Worm (Caenorhabditis elegans): Measurements from ENCODE around the gene hlh-6.

The hlh-6 gene

DNA sequence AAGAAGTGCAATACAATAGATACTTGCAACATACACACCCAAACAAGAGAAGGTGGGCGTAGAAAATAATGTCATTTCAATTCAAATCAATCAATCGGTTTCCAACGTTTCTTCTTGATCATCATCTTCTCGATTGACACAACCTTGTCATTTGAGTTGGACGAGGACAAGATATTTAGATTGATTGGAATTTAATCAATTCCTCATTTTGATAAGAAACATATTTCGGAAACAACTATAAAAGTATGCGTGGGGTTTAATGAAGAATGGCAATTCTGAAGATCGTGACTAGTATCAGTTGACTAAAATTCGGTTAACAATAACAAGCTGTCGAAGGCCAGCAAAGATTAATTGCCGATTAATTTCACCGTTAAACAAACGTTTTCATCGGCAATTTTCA lies 6.0 kb upstream of the hlh-6 start:
- TF ChIP-seq dmd-4 (tag; optimal IDR thresholded peaks at IDR 0.05) (no peak), blmp-1 (tag; optimal IDR thresholded peaks at IDR 0.05; ENCODE audit: insufficient read depth) (peak; percentile 4), nhr-21 (tag; optimal IDR thresholded peaks at IDR 0.05) (no peak), nhr-77 (tag; optimal IDR thresholded peaks at IDR 0.05) (no peak), nhr-12 (tag; optimal IDR thresholded peaks at IDR 0.05) (no peak), nhr-10 (tag; optimal IDR thresholded peaks at IDR 0.05) (no peak), F13H6.1 (tag; optimal IDR thresholded peaks at IDR 0.05) (no peak), nhr-11 (tag; optimal IDR thresholded peaks at IDR 0.05) (no peak), snpc-4 (tag; optimal IDR thresholded peaks at IDR 0.05) (no peak), sma-9 (GFP tag; optimal IDR thresholded peaks at IDR 0.05) (peak; percentile 15), sma-9 (tag; optimal IDR thresholded peaks at IDR 0.05) (no peak), mdl-1 (tag; optimal IDR thresholded peaks at IDR 0.05) (no peak), sma-3 (GFP tag; optimal IDR thresholded peaks at IDR 0.05) (peak; percentile 1), ceh-82 (tag; optimal IDR thresholded peaks at IDR 0.05) (no peak), Y55F3AM.14 (GFP tag; optimal IDR thresholded peaks at IDR 0.05) (no peak), ztf-4 (tag; optimal IDR thresholded peaks at IDR 0.05) (no peak), nhr-6 (tag; optimal IDR thresholded peaks at IDR 0.05) (peak; percentile 29), lsy-2 (tag; optimal IDR thresholded peaks at IDR 0.05) (no peak), ztf-11 (tag; optimal IDR thresholded peaks at IDR 0.05) (no peak), nhr-25 (tag; optimal IDR thresholded peaks at IDR 0.05) (peak; percentile 59), ztf-1 (GFP tag; conservative IDR thresholded peaks at IDR 0.05) (no peak), gmeb-1 (tag; optimal IDR thresholded peaks at IDR 0.05) (no peak), nhr-23 (tag; optimal IDR thresholded peaks at IDR 0.05) (no peak), ama-1 (optimal IDR thresholded peaks at IDR 0.05) (no peak), mbf-1 (tag; optimal IDR thresholded peaks at IDR 0.05) (no peak), fos-1 (tag; optimal IDR thresholded peaks at IDR 0.05) (no peak), zag-1 (tag; optimal IDR thresholded peaks at IDR 0.05) (no peak)

DNA sequence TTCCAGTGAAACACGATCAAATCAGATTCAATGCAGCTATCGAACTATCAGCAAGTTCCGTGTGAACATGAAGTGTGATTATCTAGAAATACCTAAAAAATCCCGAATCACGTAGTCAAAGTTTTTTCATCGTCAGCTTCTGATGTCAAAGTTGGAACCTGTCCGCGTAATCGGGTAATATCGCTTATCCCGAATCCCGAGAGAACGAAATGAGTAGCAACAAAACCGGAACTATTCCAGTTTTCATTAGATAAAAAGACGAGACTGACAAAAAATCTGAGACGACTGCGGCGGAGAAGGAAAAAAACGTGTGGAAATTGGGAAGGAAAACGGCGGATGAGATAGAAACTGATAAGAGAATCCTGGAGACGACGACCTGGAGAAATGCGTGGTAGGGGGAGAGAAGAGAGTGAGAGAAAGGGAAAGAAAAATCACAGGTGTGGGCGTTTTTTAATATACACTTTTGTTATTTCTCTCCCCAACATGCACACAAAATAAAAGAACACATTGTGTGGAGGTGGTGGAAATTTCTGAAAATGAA lies 5.4 kb upstream of the hlh-6 start:
- TF ChIP-seq F13H6.1 (tag; optimal IDR thresholded peaks at IDR 0.05) (peak; percentile 13), nhr-6 (tag; optimal IDR thresholded peaks at IDR 0.05) (no peak), unc-55 (GFP tag; optimal IDR thresholded peaks at IDR 0.05) (no peak), ztf-11 (tag; optimal IDR thresholded peaks at IDR 0.05) (no peak), ama-1 (optimal IDR thresholded peaks at IDR 0.05) (peak; percentile 33), mdl-1 (tag; optimal IDR thresholded peaks at IDR 0.05) (no peak), zag-1 (tag; optimal IDR thresholded peaks at IDR 0.05) (no peak), nhr-12 (tag; optimal IDR thresholded peaks at IDR 0.05) (no peak), nhr-129 (tag; optimal IDR thresholded peaks at IDR 0.05) (no peak), peb-1 (tag; optimal IDR thresholded peaks at IDR 0.05) (no peak), Y55F3AM.14 (GFP tag; optimal IDR thresholded peaks at IDR 0.05) (no peak), nhr-77 (tag; optimal IDR thresholded peaks at IDR 0.05) (no peak), fos-1 (tag; optimal IDR thresholded peaks at IDR 0.05) (peak; percentile 45)

DNA sequence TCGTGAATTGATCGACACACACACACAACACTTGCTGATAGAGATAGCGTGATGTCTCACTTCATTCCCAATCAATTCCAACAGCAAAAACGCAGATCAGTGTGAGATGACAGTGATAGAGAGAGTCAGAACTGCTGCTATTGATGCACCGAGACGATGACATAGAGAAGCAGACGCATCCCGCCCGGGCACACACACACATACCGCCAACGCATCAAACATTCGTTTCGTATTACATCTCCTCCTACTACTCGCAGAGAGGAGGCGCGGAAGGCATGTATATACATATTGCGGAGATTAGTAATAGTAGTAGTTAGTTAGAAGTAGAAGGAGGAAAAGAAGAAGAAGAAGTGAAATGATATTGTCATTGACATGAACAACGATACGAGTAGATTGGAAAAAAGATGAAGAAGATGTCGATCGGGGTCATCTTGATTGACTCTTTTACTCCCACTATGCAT lies 4.8 kb upstream of the hlh-6 start:
- peak; percentile 95 for TF ChIP-seq fos-1 (tag; optimal IDR thresholded peaks at IDR 0.05)
- TF ChIP-seq mab-5 (tag; optimal IDR thresholded peaks at IDR 0.05) = no peak
- no peak for TF ChIP-seq aly-2 (tag; optimal IDR thresholded peaks at IDR 0.05)
- TF ChIP-seq sma-3 (GFP tag; optimal IDR thresholded peaks at IDR 0.05) = peak; percentile 73
- peak; percentile 81 for TF ChIP-seq elt-1 (tag; optimal IDR thresholded peaks at IDR 0.05)
- peak; percentile 32 for TF ChIP-seq skn-1 (tag; optimal IDR thresholded peaks at IDR 0.05)
- peak; percentile 45 for TF ChIP-seq crh-2 (tag; optimal IDR thresholded peaks at IDR 0.05)
- TF ChIP-seq sem-4 (tag; optimal IDR thresholded peaks at IDR 0.05) = no peak
- TF ChIP-seq Y55F3AM.14 (GFP tag; optimal IDR thresholded peaks at IDR 0.05) = no peak
- peak; percentile 41 for TF ChIP-seq C34F6.9 (tag; optimal IDR thresholded peaks at IDR 0.05)
- peak; percentile 13 for TF ChIP-seq blmp-1 (tag; optimal IDR thresholded peaks at IDR 0.05; ENCODE audit: insufficient read depth)
- TF ChIP-seq lsy-2 (tag; optimal IDR thresholded peaks at IDR 0.05) = peak in 1 of 2 experiments; percentile 49
- TF ChIP-seq alr-1 (tag; optimal IDR thresholded peaks at IDR 0.05) = no peak
- TF ChIP-seq mbf-1 (tag; optimal IDR thresholded peaks at IDR 0.05) = no peak
- peak; percentile 31 for TF ChIP-seq nhr-25 (tag; optimal IDR thresholded peaks at IDR 0.05)
- peak; percentile 67 for TF ChIP-seq nhr-21 (tag; optimal IDR thresholded peaks at IDR 0.05)
- TF ChIP-seq nhr-129 (tag; optimal IDR thresholded peaks at IDR 0.05) = peak; percentile 86
- peak; percentile 62 for TF ChIP-seq ceh-16 (tag; optimal IDR thresholded peaks at IDR 0.05)
- peak; percentile 19 for TF ChIP-seq ama-1 (optimal IDR thresholded peaks at IDR 0.05)
- peak; percentile 70 for TF ChIP-seq F13H6.1 (tag; optimal IDR thresholded peaks at IDR 0.05)
- no peak for TF ChIP-seq peb-1 (tag; optimal IDR thresholded peaks at IDR 0.05)
- TF ChIP-seq egl-27 (tag; optimal IDR thresholded peaks at IDR 0.05) = peak; percentile 50
- peak; percentile 5 for TF ChIP-seq lin-13 (GFP tag; optimal IDR thresholded peaks at IDR 0.05)
- TF ChIP-seq R02D3.7 (tag; optimal IDR thresholded peaks at IDR 0.05) = no peak
- no peak for TF ChIP-seq mdl-1 (tag; optimal IDR thresholded peaks at IDR 0.05)
- TF ChIP-seq sma-9 (GFP tag; optimal IDR thresholded peaks at IDR 0.05) = peak; percentile 39
- no peak for TF ChIP-seq sma-9 (tag; optimal IDR thresholded peaks at IDR 0.05)
- no peak for TF ChIP-seq nhr-6 (tag; optimal IDR thresholded peaks at IDR 0.05)

Data from whole organism, L2 larva.